Worm (Caenorhabditis elegans): ENCODE data around the gene age-1.

Gene age-1

ce11 chrII:11510373-11510772 is 16.5 kb downstream of the age-1 start, which contains the start of gene npr-41:
Gene npr-41 (plus strand): TSS chrII:11510673.
- TF ChIP-seq ceh-82 (tag; optimal IDR thresholded peaks at IDR 0.05): no peak
- TF ChIP-seq attf-4 (tag; optimal IDR thresholded peaks at IDR 0.05): no peak
- TF ChIP-seq Y48G9A.11 (GFP tag; IDR thresholded peaks at IDR 0.05): no peak
- TF ChIP-seq ceh-20 (GFP tag; IDR thresholded peaks at IDR 0.05): no peak

- TF ChIP-seq lin-29 (GFP tag; IDR thresholded peaks at IDR 0.05): no peak
- no peak for TF ChIP-seq ZK546.5 (tag; optimal IDR thresholded peaks at IDR 0.05)
- TF ChIP-seq dmd-6 (GFP tag; IDR thresholded peaks at IDR 0.05): no peak
- no peak for TF ChIP-seq Y75B8A.6 (GFP tag; IDR thresholded peaks at IDR 0.05)
- no peak for TF ChIP-seq nhr-25 (tag; optimal IDR thresholded peaks at IDR 0.05; ENCODE audit: borderline replicate concordance, insufficient read depth)
These were observed 23.1 kb downstream of the age-1 start for ce11 chrII:11503761-11504160.

- TF ChIP-seq T20F7.1 (GFP tag; optimal IDR thresholded peaks at IDR 0.05) (no peak), lir-3 (tag; optimal IDR thresholded peaks at IDR 0.05) (no peak), ZK546.5 (tag; optimal IDR thresholded peaks at IDR 0.05) (no peak), unc-39 (tag; optimal IDR thresholded peaks at IDR 0.05) (no peak), duxl-1 (tag; optimal IDR thresholded peaks at IDR 0.05; ENCODE audit: poor library complexity) (no peak), php-3 (GFP tag; IDR thresholded peaks at IDR 0.05) (no peak), hlh-11 (tag; optimal IDR thresholded peaks at IDR 0.05) (peak; percentile 51), nhr-102 (tag; optimal IDR thresholded peaks at IDR 0.05) (no peak), nhr-28 (tag; optimal IDR thresholded peaks at IDR 0.05) (peak; percentile 86), fkh-10 (GFP tag; optimal IDR thresholded peaks at IDR 0.05) (no peak), nhr-25 (tag; optimal IDR thresholded peaks at IDR 0.05; ENCODE audit: borderline replicate concordance, insufficient read depth) (peak; percentile 6), F10B5.3 (tag; optimal IDR thresholded peaks at IDR 0.05) (no peak), ceh-82 (tag; optimal IDR thresholded peaks at IDR 0.05) (no peak), vab-7 (GFP tag; IDR thresholded peaks at IDR 0.05) (no peak), dmd-6 (GFP tag; IDR thresholded peaks at IDR 0.05) (no peak), lin-39 (tag; optimal IDR thresholded peaks at IDR 0.05) (no peak), nhr-111 (GFP tag; optimal IDR thresholded peaks at IDR 0.05) (no peak), ceh-28 (tag; optimal IDR thresholded peaks at IDR 0.05) (no peak), Y5F2A.4 (GFP tag; optimal IDR thresholded peaks at IDR 0.05) (no peak), Y75B8A.6 (GFP tag; IDR thresholded peaks at IDR 0.05) (no peak), ces-1 (GFP tag; optimal IDR thresholded peaks at IDR 0.05) (no peak), zip-11 (GFP tag; IDR thresholded peaks at IDR 0.05) (no peak), pqm-1 (tag; optimal IDR thresholded peaks at IDR 0.05) (no peak), T26A8.4 (GFP tag; IDR thresholded peaks at IDR 0.05) (no peak), Y48G9A.11 (GFP tag; IDR thresholded peaks at IDR 0.05) (no peak), tra-1 (GFP tag; IDR thresholded peaks at IDR 0.05) (no peak), nhr-6 (tag; optimal IDR thresholded peaks at IDR 0.05) (no peak), ztf-11 (tag; optimal IDR thresholded peaks at IDR 0.05) (no peak), mep-1 (tag; optimal IDR thresholded peaks at IDR 0.05) (no peak), spr-3 (GFP tag; optimal IDR thresholded peaks at IDR 0.05) (no peak), spr-1 (tag; optimal IDR thresholded peaks at IDR 0.05) (no peak), nhr-10 (tag; optimal IDR thresholded peaks at IDR 0.05) (no peak), nhr-48 (tag; optimal IDR thresholded peaks at IDR 0.05) (peak; percentile 28), zip-2 (tag; optimal IDR thresholded peaks at IDR 0.05) (no peak), nhr-77 (tag; optimal IDR thresholded peaks at IDR 0.05) (no peak), mxl-2 (GFP tag; conservative IDR thresholded peaks at IDR 0.05) (no peak), aly-2 (tag; optimal IDR thresholded peaks at IDR 0.05) (no peak), skn-1 (tag; optimal IDR thresholded peaks at IDR 0.05) (no peak), set-16 (GFP tag; IDR thresholded peaks at IDR 0.05) (no peak), madf-9 (GFP tag; conservative IDR thresholded peaks at IDR 0.05) (no peak), ama-1 (optimal IDR thresholded peaks at IDR 0.05) (no peak), mxl-3 (GFP tag; optimal IDR thresholded peaks at IDR 0.05) (peak; percentile 68), snpc-1.2 (GFP tag; IDR thresholded peaks at IDR 0.05) (no peak), ceh-32 (tag; optimal IDR thresholded peaks at IDR 0.05; ENCODE audit: poor library complexity) (no peak), ZK337.2 (GFP tag; IDR thresholded peaks at IDR 0.05) (no peak)
These were observed 24.9 kb downstream of the age-1 start for ce11 chrII:11501956-11502355.
